Fruit fly (Drosophila melanogaster): Measurements from ENCODE around the gene CG32119.

CG32119 gene

DNA sequence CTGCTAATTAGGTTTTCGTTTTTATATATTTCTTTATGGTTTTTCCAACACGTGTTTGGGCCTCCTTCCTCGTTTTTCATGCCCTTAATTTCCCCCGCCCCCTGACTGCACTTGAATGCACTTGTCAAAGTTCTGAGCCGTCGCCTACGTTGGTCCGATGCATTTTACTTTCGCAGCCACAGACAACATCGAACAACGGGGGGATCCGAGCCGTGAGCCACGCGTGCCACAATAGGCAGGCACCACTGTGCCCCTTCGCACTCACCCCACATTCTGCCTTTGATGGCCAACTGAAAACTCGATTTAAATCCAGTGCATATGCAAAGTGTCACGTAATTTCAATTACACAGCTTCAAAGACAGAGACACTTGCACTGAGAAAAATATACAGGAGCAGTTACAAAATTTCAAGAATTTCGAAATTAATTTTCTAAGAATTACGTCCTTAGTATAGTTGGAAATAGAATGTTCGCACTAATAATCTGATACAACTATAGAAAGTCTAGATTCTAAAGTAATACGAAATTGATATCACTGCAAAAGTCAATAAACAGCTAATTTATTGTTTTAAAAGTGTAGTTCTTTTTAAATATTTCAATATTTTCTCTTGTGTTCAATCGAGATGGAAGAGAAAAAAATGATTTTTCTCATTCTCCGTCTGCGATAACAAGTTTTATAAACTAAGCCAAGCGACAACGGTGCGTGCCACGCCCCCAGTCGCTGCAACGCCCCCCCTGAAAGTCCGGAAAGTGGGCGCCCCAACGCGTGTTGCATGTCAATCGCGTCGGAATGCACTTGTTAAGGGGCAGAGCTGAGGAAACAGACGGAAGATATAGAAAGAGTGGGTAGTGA, 33.7 kb downstream of the CG32119 start:
- no peak for TF ChIP-seq Myc (optimal IDR thresholded peaks at IDR 0.05)
- no peak for TF ChIP-seq ttk (optimal IDR thresholded peaks at IDR 0.05)
- TF ChIP-seq psq (optimal IDR thresholded peaks at IDR 0.05) = no peak
- TF ChIP-seq Sin3A (optimal IDR thresholded peaks at IDR 0.05) = no peak
- no peak for TF ChIP-seq h (optimal IDR thresholded peaks at IDR 0.05)
- TF ChIP-seq insv (optimal IDR thresholded peaks at IDR 0.05) = no peak

DNA sequence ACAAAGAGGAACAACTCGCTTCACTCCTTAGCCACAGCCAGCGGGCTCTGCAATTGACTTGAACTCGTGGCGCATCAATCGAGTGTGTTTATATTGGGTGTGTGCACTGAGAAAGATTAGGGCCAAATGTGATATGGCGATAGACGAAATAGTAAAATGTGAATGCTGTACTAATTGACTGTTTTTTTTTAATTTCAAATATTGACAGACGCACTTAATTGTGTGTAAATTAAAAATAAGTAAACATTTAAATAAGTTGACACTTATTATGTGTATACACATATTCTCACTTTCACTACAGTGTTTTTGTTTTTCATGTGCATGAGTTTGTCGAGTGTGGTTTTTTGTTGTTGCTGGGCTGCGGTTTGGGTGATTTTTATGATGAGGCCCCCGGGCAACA, 35.1 kb downstream of the CG32119 start:
- TF ChIP-seq psq (optimal IDR thresholded peaks at IDR 0.05) (no peak), Sin3A (optimal IDR thresholded peaks at IDR 0.05) (no peak), ttk (optimal IDR thresholded peaks at IDR 0.05) (no peak), h (optimal IDR thresholded peaks at IDR 0.05) (no peak), insv (optimal IDR thresholded peaks at IDR 0.05) (no peak), Myc (optimal IDR thresholded peaks at IDR 0.05) (no peak)

DNA sequence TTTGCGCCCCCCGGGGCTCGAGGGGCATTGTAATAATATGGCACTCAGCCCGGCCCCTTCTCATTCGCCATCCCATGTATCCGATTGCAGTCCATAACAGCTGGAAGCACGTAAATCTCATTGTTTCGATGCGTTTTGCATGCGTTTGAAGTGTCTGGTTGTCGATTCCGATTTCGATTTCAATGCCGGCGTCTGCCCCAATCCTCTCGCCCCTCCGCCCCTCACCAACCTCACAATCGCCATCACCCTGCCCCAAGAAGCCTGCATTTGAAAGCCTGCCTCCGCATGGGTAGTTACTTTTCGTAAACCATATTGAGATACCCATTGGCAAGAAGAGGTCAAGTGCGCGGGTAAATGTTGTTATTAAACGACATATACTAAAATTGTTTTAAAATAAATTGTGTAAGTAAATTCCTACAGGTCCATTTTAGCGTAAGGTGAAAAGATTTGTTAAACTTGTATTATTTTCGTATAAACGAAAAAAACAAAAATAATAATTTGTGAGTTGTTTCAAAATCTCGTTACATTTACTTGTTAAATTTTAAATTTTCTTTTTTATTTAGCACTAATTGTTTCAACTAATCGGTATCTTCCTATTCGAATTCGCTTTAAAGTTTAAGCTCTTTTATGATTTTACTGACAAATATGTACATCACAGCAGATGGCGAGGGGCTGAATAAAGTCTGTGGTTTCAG, 35.7 kb downstream of the CG32119 start:
- TF ChIP-seq ttk (optimal IDR thresholded peaks at IDR 0.05) = no peak
- TF ChIP-seq Myc (optimal IDR thresholded peaks at IDR 0.05) = no peak
- no peak for TF ChIP-seq insv (optimal IDR thresholded peaks at IDR 0.05)
- no peak for TF ChIP-seq psq (optimal IDR thresholded peaks at IDR 0.05)
- no peak for TF ChIP-seq Sin3A (optimal IDR thresholded peaks at IDR 0.05)
- TF ChIP-seq h (optimal IDR thresholded peaks at IDR 0.05) = no peak

DNA sequence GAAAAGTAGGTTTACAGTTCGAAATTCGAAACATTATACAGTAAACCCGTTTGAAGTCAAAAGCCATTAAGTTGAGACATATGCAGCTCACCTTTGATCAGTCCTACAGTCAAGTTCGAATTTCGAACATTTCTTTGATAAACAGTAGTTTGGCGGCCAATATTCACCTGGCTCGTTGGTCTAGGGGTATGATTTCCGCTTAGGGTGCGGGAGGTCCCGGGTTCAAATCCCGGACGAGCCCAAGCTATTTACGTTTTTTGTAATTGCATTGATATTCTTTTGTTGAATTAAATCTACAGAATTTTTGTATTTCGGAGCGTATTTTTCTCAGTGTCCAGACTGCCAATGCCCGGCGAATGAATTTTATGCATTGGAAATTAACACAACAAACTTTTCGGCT, 36.3 kb downstream of the CG32119 start:
- TF ChIP-seq ttk (optimal IDR thresholded peaks at IDR 0.05) (no peak), psq (optimal IDR thresholded peaks at IDR 0.05) (no peak), insv (optimal IDR thresholded peaks at IDR 0.05) (no peak), Myc (optimal IDR thresholded peaks at IDR 0.05) (no peak), h (optimal IDR thresholded peaks at IDR 0.05) (no peak), Sin3A (optimal IDR thresholded peaks at IDR 0.05) (no peak)

DNA sequence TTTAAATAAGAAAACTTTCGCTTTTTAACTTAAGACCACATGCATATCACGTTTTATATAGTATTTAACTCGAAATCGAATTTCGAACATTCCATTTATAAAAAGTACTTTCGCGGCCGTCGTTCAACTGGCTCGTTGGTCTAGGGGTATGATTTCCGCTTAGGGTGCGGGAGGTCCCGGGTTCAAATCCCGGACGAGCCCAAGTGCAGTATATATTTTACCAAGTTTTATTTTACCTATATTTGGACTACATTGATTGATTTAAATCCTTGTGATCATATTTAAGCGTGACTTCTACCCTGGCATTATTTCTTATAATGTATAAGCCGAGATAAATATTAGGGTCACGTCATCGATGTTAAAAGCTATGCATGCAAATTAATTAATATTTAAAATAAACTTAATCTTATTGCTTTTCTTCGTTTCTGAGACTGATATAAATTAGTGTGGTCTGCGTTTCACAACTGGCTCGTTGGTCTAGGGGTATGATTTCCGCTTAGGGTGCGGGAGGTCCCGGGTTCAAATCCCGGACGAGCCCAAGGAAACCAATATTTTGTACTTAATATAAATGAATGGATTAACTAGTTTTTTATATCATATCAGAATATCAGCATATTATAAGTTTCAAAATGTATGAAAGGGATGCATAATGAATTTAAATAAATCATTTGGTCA, 37.3 kb downstream of the CG32119 start:
- no peak for TF ChIP-seq ttk (optimal IDR thresholded peaks at IDR 0.05)
- no peak for TF ChIP-seq Sin3A (optimal IDR thresholded peaks at IDR 0.05)
- TF ChIP-seq h (optimal IDR thresholded peaks at IDR 0.05) = no peak
- no peak for TF ChIP-seq insv (optimal IDR thresholded peaks at IDR 0.05)
- TF ChIP-seq Myc (optimal IDR thresholded peaks at IDR 0.05) = no peak
- no peak for TF ChIP-seq psq (optimal IDR thresholded peaks at IDR 0.05)

DNA sequence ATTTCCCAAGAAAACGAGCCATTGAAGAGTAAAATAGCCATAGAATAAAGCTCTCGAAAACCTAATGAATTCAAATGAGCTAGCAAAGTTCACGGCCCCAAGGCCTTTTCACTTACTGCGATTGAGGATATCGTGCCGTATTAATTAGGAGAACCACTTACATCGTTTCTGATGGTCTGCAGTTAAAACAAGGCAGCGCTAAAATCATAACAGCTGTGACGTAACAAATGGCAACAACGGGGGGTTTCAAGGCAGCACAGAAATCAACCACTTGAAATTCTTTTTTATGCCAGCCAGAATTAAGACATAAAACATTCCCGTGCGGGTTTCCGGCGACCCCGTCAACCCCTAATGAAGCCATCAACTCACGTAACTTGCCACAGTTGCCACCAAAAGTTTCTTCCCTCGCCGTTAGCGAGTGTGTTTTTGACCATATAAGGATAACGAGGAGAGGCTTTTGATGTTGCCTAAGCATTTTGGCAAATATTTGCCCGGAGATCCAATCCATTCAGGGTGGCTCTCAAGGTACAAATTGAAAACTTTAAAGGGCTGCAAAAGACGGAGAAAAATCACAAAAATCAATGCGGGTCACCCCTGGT, 38.4 kb downstream of the CG32119 start:
- no peak for TF ChIP-seq ttk (optimal IDR thresholded peaks at IDR 0.05)
- no peak for TF ChIP-seq h (optimal IDR thresholded peaks at IDR 0.05)
- TF ChIP-seq psq (optimal IDR thresholded peaks at IDR 0.05) = no peak
- TF ChIP-seq insv (optimal IDR thresholded peaks at IDR 0.05) = no peak
- TF ChIP-seq Myc (optimal IDR thresholded peaks at IDR 0.05) = no peak
- no peak for TF ChIP-seq Sin3A (optimal IDR thresholded peaks at IDR 0.05)

DNA sequence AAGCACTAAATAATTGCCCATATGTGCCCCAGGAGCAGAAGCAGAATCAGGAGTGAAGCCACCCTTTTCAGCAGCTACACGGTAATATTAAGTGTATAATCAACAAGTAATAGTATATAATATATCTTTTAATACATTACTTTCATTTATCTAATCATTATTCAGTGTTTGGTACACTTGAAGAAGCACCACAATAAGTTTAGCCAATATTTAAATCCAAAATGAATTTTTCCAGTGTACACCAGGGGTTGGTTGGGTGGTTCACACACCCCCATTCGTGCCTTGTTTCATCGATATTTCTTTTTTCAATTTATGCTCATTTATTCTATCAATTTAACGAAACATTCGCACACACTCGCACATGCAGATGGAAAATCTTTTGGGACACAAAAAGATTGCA, 51.0 kb downstream of the CG32119 start:
- TF ChIP-seq psq (optimal IDR thresholded peaks at IDR 0.05) = no peak
- no peak for TF ChIP-seq insv (optimal IDR thresholded peaks at IDR 0.05)
- no peak for TF ChIP-seq Myc (optimal IDR thresholded peaks at IDR 0.05)
- no peak for TF ChIP-seq Sin3A (optimal IDR thresholded peaks at IDR 0.05)
- TF ChIP-seq ttk (optimal IDR thresholded peaks at IDR 0.05) = no peak
- TF ChIP-seq h (optimal IDR thresholded peaks at IDR 0.05) = no peak
